Worm (Caenorhabditis elegans): Measurements from ENCODE around the gene nfu-1.

Gene nfu-1

DNA sequence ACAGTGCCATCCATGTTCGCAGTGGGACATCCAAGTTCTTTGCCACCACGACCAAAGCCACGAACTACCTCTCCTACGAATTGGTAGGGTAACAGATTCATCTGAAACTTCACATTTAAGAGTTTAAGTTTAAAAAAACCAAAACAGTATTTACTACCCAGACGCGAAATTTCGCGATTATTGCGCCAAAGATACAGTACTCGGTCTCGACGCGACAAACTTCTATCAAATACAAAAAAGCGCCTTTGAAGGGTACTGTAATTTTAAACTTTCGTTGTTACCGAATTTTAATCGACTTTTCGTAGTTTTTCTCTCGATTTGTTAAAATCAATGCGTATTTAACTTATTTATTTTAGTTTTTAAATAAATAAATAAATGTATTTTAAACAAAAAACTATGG, 22.2 kb downstream of the nfu-1 start, which contains the start of gene rfk-1:
rfk-1 (minus strand) TSS at position 101 of the 400 bp plus-strand sequence.
- TF ChIP-seq fkh-10 (GFP tag; optimal IDR thresholded peaks at IDR 0.05) (no peak), ceh-16 (tag; optimal IDR thresholded peaks at IDR 0.05) (no peak), skn-1 (tag; optimal IDR thresholded peaks at IDR 0.05) (no peak), ceh-82 (tag; optimal IDR thresholded peaks at IDR 0.05) (no peak), nhr-77 (tag; optimal IDR thresholded peaks at IDR 0.05) (no peak), ama-1 (optimal IDR thresholded peaks at IDR 0.05) (no peak), nhr-12 (tag; optimal IDR thresholded peaks at IDR 0.05) (no peak), mdl-1 (tag; optimal IDR thresholded peaks at IDR 0.05) (no peak)

DNA sequence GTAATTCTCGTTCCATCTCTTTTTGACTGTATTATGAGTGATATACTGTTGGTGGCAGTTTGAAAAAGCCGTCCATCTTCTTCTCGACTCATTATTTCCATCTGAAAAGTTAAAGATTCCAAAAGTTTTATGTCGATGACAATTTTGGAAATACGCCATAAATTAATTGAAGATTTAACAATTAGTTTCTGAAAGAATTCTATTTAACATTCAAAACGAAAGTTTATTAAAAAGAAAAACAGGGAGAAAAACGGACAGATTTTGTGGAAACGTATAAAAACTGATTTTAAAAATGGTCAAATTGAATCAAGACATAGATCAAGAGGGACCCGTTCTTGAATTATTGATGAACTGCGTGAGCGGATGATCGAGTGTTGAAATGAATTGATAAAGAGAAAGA, 26.6 kb downstream of the nfu-1 start, which contains the start of gene R10H10.7:
R10H10.7 (minus strand) TSS at position 101 of the 400 bp plus-strand sequence.
- no peak for TF ChIP-seq ama-1 (optimal IDR thresholded peaks at IDR 0.05)
- TF ChIP-seq pqm-1 (tag; optimal IDR thresholded peaks at IDR 0.05) = no peak
- TF ChIP-seq egl-5 (tag; optimal IDR thresholded peaks at IDR 0.05) = no peak
- TF ChIP-seq nhr-43 (tag; optimal IDR thresholded peaks at IDR 0.05; ENCODE audit: poor library complexity, severe bottlenecking) = no peak
- no peak for TF ChIP-seq unc-62 (GFP tag; optimal IDR thresholded peaks at IDR 0.05)
- no peak for TF ChIP-seq nhr-11 (tag; optimal IDR thresholded peaks at IDR 0.05)
- TF ChIP-seq R02D3.7 (tag; optimal IDR thresholded peaks at IDR 0.05) = no peak
- no peak for TF ChIP-seq fos-1 (tag; optimal IDR thresholded peaks at IDR 0.05)
- no peak for TF ChIP-seq daf-12 (tag; optimal IDR thresholded peaks at IDR 0.05)
- TF ChIP-seq elt-1 (tag; optimal IDR thresholded peaks at IDR 0.05) = no peak
- no peak for TF ChIP-seq nhr-67 (tag; optimal IDR thresholded peaks at IDR 0.05)
- no peak for TF ChIP-seq nhr-12 (tag; optimal IDR thresholded peaks at IDR 0.05)

DNA sequence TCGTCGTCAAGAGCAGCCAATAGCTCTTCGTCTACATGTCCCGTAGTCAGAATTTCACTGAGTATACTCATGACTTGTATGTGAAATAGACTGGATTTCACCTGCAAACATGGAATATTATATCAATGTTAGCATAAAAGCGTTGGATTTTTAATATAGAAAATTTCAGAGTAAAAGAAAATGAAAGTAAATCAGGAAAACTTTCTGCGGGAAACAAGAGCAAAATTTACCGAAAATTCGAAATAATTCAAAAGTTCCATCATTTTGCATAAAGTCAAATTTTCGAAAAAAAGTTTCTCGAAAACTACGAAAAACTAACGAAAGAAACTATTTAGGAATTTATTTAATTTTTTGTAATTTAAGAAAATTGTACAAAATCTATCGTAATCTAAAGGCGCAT, 30.6 kb downstream of the nfu-1 start, which contains the start of gene F13B12.6:
F13B12.6 (minus strand) TSS at position 101 of the 400 bp plus-strand sequence.
- TF ChIP-seq sea-2 (GFP tag; optimal IDR thresholded peaks at IDR 0.05) = no peak
- no peak for TF ChIP-seq lsy-12 (tag; optimal IDR thresholded peaks at IDR 0.05)
- TF ChIP-seq ceh-28 (tag; optimal IDR thresholded peaks at IDR 0.05) = no peak
- no peak for TF ChIP-seq ama-1 (optimal IDR thresholded peaks at IDR 0.05)
- no peak for TF ChIP-seq daf-12 (tag; optimal IDR thresholded peaks at IDR 0.05)
- TF ChIP-seq jun-1 (tag; optimal IDR thresholded peaks at IDR 0.05) = no peak
- TF ChIP-seq pqm-1 (tag; optimal IDR thresholded peaks at IDR 0.05) = no peak
- no peak for TF ChIP-seq nfya-1 (tag; optimal IDR thresholded peaks at IDR 0.05; ENCODE audit: insufficient read depth)
- TF ChIP-seq elt-1 (tag; optimal IDR thresholded peaks at IDR 0.05) = no peak
- TF ChIP-seq nhr-25 (tag; optimal IDR thresholded peaks at IDR 0.05) = no peak
- no peak for TF ChIP-seq eor-1 (tag; optimal IDR thresholded peaks at IDR 0.05)

DNA sequence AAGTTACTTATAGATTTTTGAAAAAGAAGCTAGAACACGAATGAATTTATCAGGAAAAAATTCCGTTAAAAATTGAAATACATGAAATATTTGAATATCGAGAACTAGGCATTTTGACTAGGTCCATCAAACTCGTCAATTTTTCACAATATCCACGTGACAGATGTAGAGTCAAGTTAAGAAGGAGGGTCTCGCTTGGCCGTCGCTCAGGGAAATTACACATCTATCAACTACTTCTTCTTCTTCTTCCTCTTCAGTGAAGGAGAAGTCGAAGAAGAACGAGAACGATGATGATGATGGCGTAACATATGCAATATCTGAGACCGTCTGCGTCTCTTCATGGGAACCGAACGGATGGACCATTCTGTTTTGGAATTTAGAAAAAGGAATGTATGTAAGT, 32.7 kb downstream of the nfu-1 start:
- TF ChIP-seq zag-1 (tag; optimal IDR thresholded peaks at IDR 0.05) (no peak), unc-62 (GFP tag; optimal IDR thresholded peaks at IDR 0.05) (peak; percentile 31), lin-39 (tag; optimal IDR thresholded peaks at IDR 0.05) (peak; percentile 73)

DNA sequence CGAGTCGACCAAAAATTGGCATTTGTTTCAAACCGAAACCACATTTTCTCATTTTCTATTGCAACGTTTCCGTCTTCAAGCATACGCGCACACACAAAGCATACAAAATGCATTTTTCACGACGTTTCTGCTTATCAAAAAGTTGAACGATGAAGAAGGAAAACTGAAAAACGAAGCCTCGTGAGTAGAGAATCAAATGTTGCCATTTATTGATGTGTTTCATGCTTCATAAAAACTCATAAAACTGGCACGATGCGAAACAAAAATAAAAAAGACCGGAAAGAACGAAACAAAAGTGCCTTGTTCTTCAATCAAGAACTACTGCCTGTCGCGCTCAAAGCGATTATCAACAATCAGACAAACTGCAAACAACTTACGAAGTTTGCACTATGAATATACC, 33.2 kb downstream of the nfu-1 start:
- TF ChIP-seq nhr-67 (tag; optimal IDR thresholded peaks at IDR 0.05) (no peak), elt-2 (tag; optimal IDR thresholded peaks at IDR 0.05) (peak; percentile 61), jun-1 (tag; optimal IDR thresholded peaks at IDR 0.05) (no peak), egl-27 (tag; optimal IDR thresholded peaks at IDR 0.05) (no peak), nhr-237 (tag; optimal IDR thresholded peaks at IDR 0.05) (no peak), pha-4 (tag; optimal IDR thresholded peaks at IDR 0.05) (peak; percentile 44), pqm-1 (tag; optimal IDR thresholded peaks at IDR 0.05) (peak; percentile 48), R02D3.7 (tag; optimal IDR thresholded peaks at IDR 0.05) (no peak), elt-1 (tag; optimal IDR thresholded peaks at IDR 0.05) (no peak)

DNA sequence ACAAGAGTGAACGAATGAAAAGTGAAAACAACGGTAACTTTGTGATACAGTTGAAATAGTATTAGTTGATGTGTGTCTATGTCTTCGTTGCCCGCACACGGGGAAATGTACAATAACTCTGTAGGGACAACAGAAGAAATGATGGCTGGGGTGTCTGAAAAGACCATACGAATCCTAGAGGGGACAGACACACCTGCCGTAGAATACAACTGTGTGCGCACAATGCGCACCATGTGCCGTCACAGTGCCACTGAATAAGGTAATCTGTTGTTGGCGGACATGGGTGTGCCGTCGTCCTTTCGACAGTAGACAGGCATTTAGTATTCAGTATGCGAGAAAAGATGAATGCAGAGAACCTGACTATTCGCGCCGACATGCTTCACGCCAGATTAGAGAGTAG, 34.0 kb downstream of the nfu-1 start:
- TF ChIP-seq R02D3.7 (tag; optimal IDR thresholded peaks at IDR 0.05) (no peak), nfya-1 (tag; optimal IDR thresholded peaks at IDR 0.05; ENCODE audit: insufficient read depth) (no peak), skn-1 (tag; optimal IDR thresholded peaks at IDR 0.05) (no peak), zag-1 (tag; optimal IDR thresholded peaks at IDR 0.05) (no peak), nhr-25 (tag; optimal IDR thresholded peaks at IDR 0.05) (no peak), egl-27 (tag; optimal IDR thresholded peaks at IDR 0.05) (no peak), ztf-11 (tag; optimal IDR thresholded peaks at IDR 0.05) (no peak), ceh-28 (tag; optimal IDR thresholded peaks at IDR 0.05) (no peak), snpc-4 (tag; optimal IDR thresholded peaks at IDR 0.05) (no peak), nhr-11 (tag; optimal IDR thresholded peaks at IDR 0.05) (no peak), pqm-1 (tag; optimal IDR thresholded peaks at IDR 0.05) (no peak), ama-1 (optimal IDR thresholded peaks at IDR 0.05) (no peak), hmg-11 (tag; optimal IDR thresholded peaks at IDR 0.05) (no peak), lin-15B (tag; optimal IDR thresholded peaks at IDR 0.05) (no peak), ceh-9 (tag; optimal IDR thresholded peaks at IDR 0.05) (no peak), ZK546.5 (tag; optimal IDR thresholded peaks at IDR 0.05) (no peak), mdl-1 (tag; optimal IDR thresholded peaks at IDR 0.05) (no peak), elt-1 (tag; optimal IDR thresholded peaks at IDR 0.05) (no peak), nhr-237 (tag; optimal IDR thresholded peaks at IDR 0.05) (no peak)
